Worm (Caenorhabditis elegans) whole organism, young adult: ENCODE data around the gene C31G12.4.

ENCODE experiments used
- F49E8.2 ChIP-seq: sonication (generic microtip); optimal IDR thresholded peaks from 3 replicates; lab custom pipeline; 2017; ENCODE audit warnings: missing genetic modification characterization, mild to moderate bottlenecking, missing compliant biosample characterization, antibody characterized with exemption, moderate library complexity; ENCODE audit not compliant: insufficient read depth
- dpl-1 ChIP-seq: fragments of 150-350 bp; optimal IDR thresholded peaks from 2 replicates; lab custom pipeline; 2014; ENCODE audit warnings: missing biosample characterization, missing genetic modification reagents, missing genetic modification characterization
- fkh-3 ChIP-seq: sonication (generic microtip); optimal IDR thresholded peaks from 2 replicates; lab custom pipeline; 2016; ENCODE audit warnings: mild to moderate bottlenecking, missing genetic modification characterization, missing compliant biosample characterization

DNA sequence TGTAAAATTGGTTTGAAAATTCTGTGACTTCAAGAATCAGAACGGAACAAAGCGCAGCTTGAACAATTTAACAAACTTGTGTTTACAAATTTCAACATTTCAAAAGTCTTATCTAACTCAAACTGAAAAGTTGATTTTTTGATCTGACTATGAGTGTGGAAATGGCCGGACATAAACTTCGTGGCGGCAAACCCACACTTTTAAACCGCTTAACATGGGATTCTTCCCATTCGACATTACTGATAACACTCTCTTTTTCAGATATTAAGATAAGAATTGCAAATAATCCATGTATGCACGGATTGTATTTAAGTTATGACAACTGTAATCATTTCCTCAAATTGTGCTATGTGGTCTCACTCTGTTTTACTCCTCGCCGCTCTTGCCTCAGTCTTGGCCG, 12.6 kb upstream of the C31G12.4 start, which contains the start of gene clec-42:
- TF ChIP-seq F49E8.2 (tag; lab: Kevin White, UChicago) (no peak), dpl-1 (GFP tag; lab: Kevin White, UChicago) (no peak), fkh-3 (no peak)
